Worm (Caenorhabditis elegans) whole organism, young adult: Measurements from ENCODE around the gene B0252.3.
A peak's percentile ranks its signal among the peaks of the same experiment; 100 is the strongest.

Experiments used
- B0019.2 ChIP-seq: fragments of 200-800 bp; sonication (Bioruptor generic); conservative IDR thresholded peaks from 2 replicates; pipeline ENCODE4 v1.3.6; 2022; ENCODE audit warnings: missing genetic modification reagents, missing genetic modification characterization, missing compliant biosample characterization
- F10E7.11 ChIP-seq: sonication (generic microtip); optimal IDR thresholded peaks from 2 replicates; lab custom pipeline; 2017; ENCODE audit warnings: mild to moderate bottlenecking, missing genetic modification characterization, moderate library complexity, missing compliant biosample characterization
- F37B4.10 ChIP-seq: fragments of 200-800 bp; sonication (Bioruptor generic); IDR thresholded peaks from 2 replicates; pipeline ENCODE4 v1.3.6; 2022; ENCODE audit warnings: missing genetic modification characterization, missing compliant biosample characterization
- K11D2.4 ChIP-seq: fragments of 200-800 bp; sonication (Bioruptor generic); IDR thresholded peaks from 2 replicates; pipeline ENCODE4 v1.3.6; 2022; ENCODE audit warnings: missing genetic modification reagents, missing genetic modification characterization, missing compliant biosample characterization
- Y67H2A.10 ChIP-seq: fragments of 200-800 bp; sonication (Bioruptor generic); conservative IDR thresholded peaks from 2 replicates; pipeline ENCODE4 v1.3.6; 2022; ENCODE audit warnings: missing genetic modification reagents, missing genetic modification characterization, missing compliant biosample characterization
- ZK185.1 ChIP-seq: sonication (generic microtip); optimal IDR thresholded peaks from 2 replicates; lab custom pipeline; 2016; ENCODE audit warnings: mild to moderate bottlenecking, missing genetic modification characterization, missing compliant biosample characterization; ENCODE audit not compliant: poor library complexity, severe bottlenecking
- akir-1 ChIP-seq: fragments of 200-800 bp; sonication (Bioruptor generic); optimal IDR thresholded peaks from 2 replicates; lab custom pipeline; 2018; ENCODE audit warnings: mild to moderate bottlenecking, missing genetic modification characterization, moderate library complexity, missing compliant biosample characterization
- aptf-2 ChIP-seq: fragments of 200-800 bp; sonication (Bioruptor generic); conservative IDR thresholded peaks from 2 replicates; pipeline ENCODE4 v1.3.6; 2022; ENCODE audit warnings: missing genetic modification reagents, missing genetic modification characterization, missing compliant biosample characterization
- attf-5 ChIP-seq: fragments of 200-800 bp; sonication (Bioruptor generic); optimal IDR thresholded peaks from 2 replicates; lab custom pipeline; 2018; ENCODE audit warnings: mild to moderate bottlenecking, missing genetic modification characterization, missing compliant biosample characterization
- bed-1 ChIP-seq: fragments of 200-800 bp; sonication (Bioruptor generic); IDR thresholded peaks from 2 replicates; pipeline ENCODE4 v1.3.6; 2022; ENCODE audit warnings: missing genetic modification reagents, missing genetic modification characterization, missing compliant biosample characterization
- bed-2 ChIP-seq: fragments of 200-800 bp; sonication (Bioruptor generic); IDR thresholded peaks from 2 replicates; pipeline ENCODE4 v1.3.6; 2022; ENCODE audit warnings: missing genetic modification reagents, missing genetic modification characterization, missing compliant biosample characterization
- ccch-3 ChIP-seq: fragments of 200-800 bp; sonication (Bioruptor generic); optimal IDR thresholded peaks from 2 replicates; lab custom pipeline; 2018; ENCODE audit warnings: mild to moderate bottlenecking, missing genetic modification characterization, missing compliant biosample characterization
- cebp-2 ChIP-seq: fragments of 200-800 bp; sonication (Bioruptor generic); IDR thresholded peaks from 2 replicates; pipeline ENCODE4 v1.3.6; 2022; ENCODE audit warnings: missing genetic modification characterization, missing compliant biosample characterization
- ceh-100 ChIP-seq: fragments of 200-800 bp; sonication (Bioruptor generic); IDR thresholded peaks from 2 replicates; pipeline ENCODE4 v1.3.6; 2022; ENCODE audit warnings: missing genetic modification reagents, missing genetic modification characterization, missing compliant biosample characterization
- ceh-27 ChIP-seq: fragments of 200-800 bp; sonication (Bioruptor generic); optimal IDR thresholded peaks from 2 replicates; lab custom pipeline; 2018; ENCODE audit warnings: mild to moderate bottlenecking, missing genetic modification characterization, moderate library complexity, missing compliant biosample characterization
- ceh-79 ChIP-seq: sonication (generic microtip); optimal IDR thresholded peaks from 2 replicates; lab custom pipeline; 2017; ENCODE audit warnings: mild to moderate bottlenecking, missing genetic modification characterization, missing compliant biosample characterization
- dpl-1 ChIP-seq: fragments of 150-350 bp; optimal IDR thresholded peaks from 2 replicates; lab custom pipeline; 2014; ENCODE audit warnings: missing biosample characterization, missing genetic modification reagents, missing genetic modification characterization
- ekl-4 ChIP-seq: fragments of 200-800 bp; sonication (Bioruptor generic); IDR thresholded peaks from 2 replicates; pipeline ENCODE4 v1.3.6; 2022; ENCODE audit warnings: missing genetic modification reagents, missing genetic modification characterization, missing compliant biosample characterization
- gei-17 ChIP-seq: fragments of 200-800 bp; sonication (Bioruptor generic); optimal IDR thresholded peaks from 2 replicates; lab custom pipeline; 2018; ENCODE audit warnings: mild to moderate bottlenecking, missing genetic modification characterization, missing compliant biosample characterization
- hmg-1.2 ChIP-seq: fragments of 200-800 bp; sonication (Bioruptor generic); IDR thresholded peaks from 2 replicates; pipeline ENCODE4 v1.3.6; 2022; ENCODE audit warnings: missing genetic modification reagents, missing genetic modification characterization, missing compliant biosample characterization
- hrde-1 ChIP-seq: sonication (generic microtip); optimal IDR thresholded peaks from 2 replicates; lab custom pipeline; 2016; ENCODE audit warnings: missing genetic modification characterization, mild to moderate bottlenecking, missing compliant biosample characterization, moderate library complexity, missing genotype, missing genetic modification reagents, borderline replicate concordance
- let-607 ChIP-seq, 2 experiments: fragments of 200-800 bp in 1 of 2; sonication (Bioruptor generic) in 1 of 2; sonication (generic microtip) in 1 of 2; optimal IDR thresholded peaks; 2 replicates each; lab custom pipeline; 2016 to 2018; ENCODE audit warnings: mild to moderate bottlenecking in 2 of 2, missing compliant biosample characterization in 2 of 2, missing genetic modification characterization in 2 of 2, moderate library complexity in 2 of 2, missing genotype in 1 of 2
- lin-26 ChIP-seq: fragments of 200-800 bp; sonication (Bioruptor generic); IDR thresholded peaks from 2 replicates; pipeline ENCODE4 v1.3.6; 2022; ENCODE audit warnings: missing genetic modification reagents, missing genetic modification characterization, missing compliant biosample characterization
- lin-40 ChIP-seq: sonication (generic microtip); optimal IDR thresholded peaks from 2 replicates; lab custom pipeline; 2016; ENCODE audit warnings: missing genetic modification characterization, mild to moderate bottlenecking, missing compliant biosample characterization, missing genotype, missing genetic modification reagents
- lsl-1 ChIP-seq: fragments of 200-800 bp; sonication (Bioruptor generic); optimal IDR thresholded peaks from 2 replicates; lab custom pipeline; 2018; ENCODE audit warnings: mild to moderate bottlenecking, missing genetic modification characterization, moderate library complexity, missing compliant biosample characterization
- nhr-27 ChIP-seq: fragments of 200-800 bp; sonication (Bioruptor generic); optimal IDR thresholded peaks from 2 replicates; lab custom pipeline; 2018; ENCODE audit warnings: mild to moderate bottlenecking, missing genetic modification characterization, moderate library complexity, missing compliant biosample characterization
- nhr-90 ChIP-seq: sonication (generic microtip); optimal IDR thresholded peaks from 2 replicates; lab custom pipeline; 2016; ENCODE audit warnings: missing genotype, mild to moderate bottlenecking, missing genetic modification characterization, missing compliant biosample characterization
- pbrm-1 ChIP-seq: fragments of 200-800 bp; sonication (Bioruptor generic); IDR thresholded peaks from 2 replicates; pipeline ENCODE4 v1.3.6; 2022; ENCODE audit warnings: missing genetic modification reagents, missing genetic modification characterization, missing compliant biosample characterization
- somi-1 ChIP-seq: fragments of 200-800 bp; sonication (Bioruptor generic); optimal IDR thresholded peaks from 2 replicates; lab custom pipeline; 2018; ENCODE audit warnings: mild to moderate bottlenecking, missing genetic modification characterization, missing compliant biosample characterization
- ztf-26 ChIP-seq: sonication (generic microtip); optimal IDR thresholded peaks from 2 replicates; lab custom pipeline; 2017; ENCODE audit warnings: missing genetic modification characterization, missing compliant biosample characterization

Gene B0252.3

DNA sequence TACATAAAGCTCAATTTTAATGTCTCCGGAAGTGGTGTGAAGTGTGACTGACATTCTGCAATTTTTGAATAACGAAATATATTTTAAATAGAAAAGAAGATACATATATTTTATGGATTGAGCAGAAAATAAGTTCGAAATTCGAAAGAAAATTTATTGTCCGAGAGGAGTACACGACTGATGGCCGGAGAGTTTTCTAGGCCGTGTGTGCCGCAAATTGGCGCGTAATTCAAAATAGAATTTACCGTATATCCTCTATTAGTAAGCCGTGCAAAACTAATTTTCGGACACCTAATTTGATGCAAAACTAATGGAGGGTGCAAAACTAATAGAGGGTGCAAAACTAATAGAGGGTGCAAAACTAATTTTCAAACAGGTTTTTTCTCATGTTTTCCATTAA is 5.8 kb upstream of the B0252.3 start, which contains the start of gene cyn-10 (continued):
- no peak for TF ChIP-seq lin-26 (GFP tag; lab: Robert Waterston, UW)
- TF ChIP-seq ccch-3 (GFP tag; lab: Kevin White, UChicago) = peak; percentile 69
- TF ChIP-seq dpl-1 (GFP tag; lab: Kevin White, UChicago) = peak; percentile 68
- peak; percentile 85 for TF ChIP-seq ceh-27 (GFP tag; lab: Kevin White, UChicago)
- TF ChIP-seq attf-5 (GFP tag; lab: Kevin White, UChicago) = no peak
- TF ChIP-seq lin-40 (tag; lab: Kevin White, UChicago) = peak; percentile 53
- TF ChIP-seq K11D2.4 (GFP tag; lab: Robert Waterston, UW) = peak; percentile 60; the same call in 1 of the 2 replicates
- TF ChIP-seq ceh-100 = peak; percentile 74
- TF ChIP-seq cebp-2 = 0 out of 2 replicates have a peak, but pooled peaks have one; percentile 21
- peak; percentile 38 for TF ChIP-seq lsl-1 (GFP tag; lab: Kevin White, UChicago)
- TF ChIP-seq let-607 (tag; optimal IDR thresholded peaks at IDR 0.05; lab: Kevin White, UChicago) = peak in 1 of 2 experiments; percentile 57
- TF ChIP-seq bed-2 (GFP tag; lab: Robert Waterston, UW) = peak; percentile 82; the same call in 1 of the 2 replicates
- TF ChIP-seq, all 124 proteins: peak for 44

DNA sequence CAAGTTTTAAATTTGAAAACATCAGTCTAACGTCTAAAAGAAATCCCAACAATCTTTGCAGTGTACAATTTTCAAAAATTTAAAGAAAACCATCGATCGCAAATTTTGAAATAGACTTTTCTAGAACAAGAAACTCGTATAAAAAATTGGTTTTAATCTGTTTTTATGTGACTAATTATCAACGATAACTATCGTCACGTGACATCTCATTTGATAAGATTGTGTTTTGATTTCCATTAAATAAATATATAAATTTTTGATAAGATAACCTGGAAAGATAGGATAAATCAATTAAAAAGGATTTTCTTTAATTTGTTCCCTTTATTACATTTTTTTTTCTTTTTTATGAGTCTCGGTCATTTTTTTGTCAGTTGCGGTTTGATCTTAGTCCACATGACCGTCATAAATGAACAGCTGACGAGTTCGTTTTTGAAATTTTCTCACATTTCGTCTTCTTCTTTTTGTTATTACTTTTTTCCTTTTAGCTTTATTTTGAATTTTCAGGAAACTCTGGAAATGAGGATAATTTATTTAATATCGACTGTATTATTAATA is 2.1 kb upstream of the B0252.3 start, which contains the start of gene asm-1:
Gene asm-1 (plus strand): TSS at position 505 of the 555 bp plus-strand sequence.
- TF ChIP-seq F37B4.10 (no peak), bed-1 (GFP tag; lab: Robert Waterston, UW) (no peak), somi-1 (GFP tag; lab: Kevin White, UChicago) (peak; percentile 46)
- TF ChIP-seq, all 124 proteins: peak for 1

DNA sequence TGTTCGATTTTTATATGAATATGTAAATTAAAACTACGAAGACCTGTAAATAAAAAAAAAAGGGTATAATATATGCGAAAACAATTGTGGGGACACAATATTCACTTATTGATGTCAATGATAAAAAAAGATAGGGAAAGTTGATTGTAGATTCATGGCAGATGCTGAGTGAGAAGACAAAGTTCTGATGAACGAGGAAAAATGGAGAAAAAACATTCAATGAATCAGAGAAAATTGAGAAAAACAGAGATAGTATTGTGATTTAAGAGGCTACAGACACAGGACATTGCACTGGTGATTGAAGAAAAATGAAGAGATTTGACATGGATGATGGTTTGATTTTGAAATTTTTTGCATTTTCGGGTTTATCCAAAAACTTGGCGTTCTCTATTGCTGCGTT is 1.1 kb upstream of the B0252.3 start:
- TF ChIP-seq pbrm-1 (GFP tag; lab: Robert Waterston, UW) = no peak
- TF ChIP-seq hmg-1.2 (GFP tag; lab: Robert Waterston, UW) = peak; percentile 42; the same call in 1 of the 2 replicates
- no peak for TF ChIP-seq akir-1
- TF ChIP-seq ZK185.1 = no peak
- no peak for TF ChIP-seq Y67H2A.10 (GFP tag; lab: Robert Waterston, UW)
- TF ChIP-seq gei-17 (GFP tag; lab: Kevin White, UChicago) = no peak
- TF ChIP-seq, all 124 proteins: peak for 1

DNA sequence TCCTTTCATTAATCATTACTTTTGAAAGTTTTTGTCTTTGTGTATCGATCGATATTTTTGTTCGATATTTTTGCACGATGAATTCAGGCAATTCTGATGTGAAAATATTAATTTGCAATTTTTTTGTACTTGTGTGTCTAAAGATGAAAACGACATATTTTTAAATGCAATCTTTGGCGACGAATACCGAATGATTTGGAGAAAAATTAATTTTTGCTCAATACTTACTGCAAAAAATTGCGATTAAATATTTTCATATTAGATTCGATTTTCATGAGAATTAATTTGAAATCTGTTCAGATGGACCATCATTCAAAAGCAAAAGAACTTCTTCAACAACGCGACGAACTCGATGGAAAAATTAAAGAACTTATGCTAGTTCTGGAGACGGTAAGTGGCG is 5.8 kb downstream of the B0252.3 start, which contains the start of gene psmd-9:
Gene psmd-9 (plus strand): TSS at position 301 of the 400 bp plus-strand sequence.
- TF ChIP-seq ceh-79 (no peak), aptf-2 (no peak), nhr-27 (no peak), F10E7.11 (no peak), attf-5 (GFP tag; lab: Kevin White, UChicago) (no peak), B0019.2 (GFP tag; lab: Robert Waterston, UW) (no peak), nhr-90 (tag; lab: Kevin White, UChicago) (no peak), ekl-4 (GFP tag; lab: Robert Waterston, UW) (no peak), ceh-100 (no peak)

DNA sequence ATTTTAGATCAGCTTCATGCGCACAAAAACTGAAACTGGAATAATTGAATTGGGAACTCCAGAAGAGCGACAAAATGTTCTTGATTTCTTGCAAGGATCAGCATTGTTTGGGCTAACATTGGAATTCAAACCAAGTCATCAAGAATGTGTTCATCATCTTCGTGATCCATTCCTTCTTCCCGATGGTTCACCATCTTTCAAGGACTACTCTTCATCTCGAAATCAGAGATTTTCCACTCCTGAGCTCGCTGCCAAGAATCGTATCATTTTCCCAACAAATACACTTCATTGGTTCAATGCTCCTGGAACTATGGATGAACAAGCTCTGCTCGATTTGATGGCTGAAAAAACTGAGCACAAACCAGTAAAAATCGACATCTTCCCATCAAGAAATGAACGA is 6.8 kb downstream of the B0252.3 start:
- TF ChIP-seq hrde-1 (tag; lab: Kevin White, UChicago) (no peak), ztf-26 (tag; lab: Kevin White, UChicago) (no peak)
